Fruit fly (Drosophila melanogaster): ENCODE data around the gene Uev1A.

The Uev1A gene

dm6 chr3L:5365880-5366507 lies at the start of gene Uev1A, which contains the start of gene Membrin:
Uev1A (minus strand) TSS chr3L:5366225.
Membrin (plus strand) TSS chr3L:5366455.
- TF ChIP-seq CG8478 (optimal IDR thresholded peaks at IDR 0.05) (no peak), usp (GFP tag; optimal IDR thresholded peaks at IDR 0.05) (no peak), pan (optimal IDR thresholded peaks at IDR 0.05) (no peak), Dll (optimal IDR thresholded peaks at IDR 0.05) (no peak)

dm6 chr3L:5385762-5386161 lies 19.7 kb upstream of the Uev1A start:
- TF ChIP-seq pan (optimal IDR thresholded peaks at IDR 0.05) (no peak), psq (optimal IDR thresholded peaks at IDR 0.05) (no peak), EcR (GFP tag; optimal IDR thresholded peaks at IDR 0.05) (no peak), usp (GFP tag; optimal IDR thresholded peaks at IDR 0.05) (no peak), CG8478 (optimal IDR thresholded peaks at IDR 0.05) (no peak), Dll (optimal IDR thresholded peaks at IDR 0.05) (no peak)

dm6 chr3L:5382721-5383120 lies 16.7 kb upstream of the Uev1A start, which contains the start of gene Ir64a:
Ir64a (minus strand) TSS chr3L:5382821.
- no peak for TF ChIP-seq usp (GFP tag; optimal IDR thresholded peaks at IDR 0.05)
- TF ChIP-seq psq (optimal IDR thresholded peaks at IDR 0.05), result no peak
- TF ChIP-seq pan (optimal IDR thresholded peaks at IDR 0.05), result no peak
- no peak for TF ChIP-seq Dll (optimal IDR thresholded peaks at IDR 0.05)
- no peak for TF ChIP-seq CG8478 (optimal IDR thresholded peaks at IDR 0.05)
- no peak for TF ChIP-seq EcR (GFP tag; optimal IDR thresholded peaks at IDR 0.05)

dm6 chr3L:5372052-5372451 lies 6.0 kb upstream of the Uev1A start:
- TF ChIP-seq psq (optimal IDR thresholded peaks at IDR 0.05) (no peak), EcR (GFP tag; optimal IDR thresholded peaks at IDR 0.05) (no peak), Dll (optimal IDR thresholded peaks at IDR 0.05) (no peak), usp (GFP tag; optimal IDR thresholded peaks at IDR 0.05) (no peak), pan (optimal IDR thresholded peaks at IDR 0.05) (no peak), CG8478 (optimal IDR thresholded peaks at IDR 0.05) (no peak)

dm6 chr3L:5367744-5368507 lies 1.9 kb upstream of the Uev1A start, which contains the start of gene Pfdn4:
Pfdn4 (minus strand) TSS chr3L:5368008.
- TF ChIP-seq pan (optimal IDR thresholded peaks at IDR 0.05), result no peak

dm6 chr3L:5365164-5365879 lies 703 bp downstream of the Uev1A start:
- TF ChIP-seq psq (optimal IDR thresholded peaks at IDR 0.05), result no peak
- TF ChIP-seq Dll (optimal IDR thresholded peaks at IDR 0.05), result no peak
- no peak for TF ChIP-seq EcR (GFP tag; optimal IDR thresholded peaks at IDR 0.05)
- no peak for TF ChIP-seq pan (optimal IDR thresholded peaks at IDR 0.05)
- no peak for TF ChIP-seq CG8478 (optimal IDR thresholded peaks at IDR 0.05)
- no peak for TF ChIP-seq usp (GFP tag; optimal IDR thresholded peaks at IDR 0.05)

- TF ChIP-seq usp (GFP tag; optimal IDR thresholded peaks at IDR 0.05) (no peak), psq (optimal IDR thresholded peaks at IDR 0.05) (no peak), EcR (GFP tag; optimal IDR thresholded peaks at IDR 0.05) (no peak), Dll (optimal IDR thresholded peaks at IDR 0.05) (no peak), CG8478 (optimal IDR thresholded peaks at IDR 0.05) (no peak), pan (optimal IDR thresholded peaks at IDR 0.05) (no peak)
Measured at dm6 chr3L:5360039-5360988, 5.7 kb downstream of the Uev1A start, which contains the start of gene Cyt-c1. Cyt-c1 (plus strand) TSS chr3L:5360211.

- TF ChIP-seq usp (GFP tag; optimal IDR thresholded peaks at IDR 0.05) (no peak), EcR (GFP tag; optimal IDR thresholded peaks at IDR 0.05) (no peak), CG8478 (optimal IDR thresholded peaks at IDR 0.05) (no peak), psq (optimal IDR thresholded peaks at IDR 0.05) (no peak), Dll (optimal IDR thresholded peaks at IDR 0.05) (no peak), pan (optimal IDR thresholded peaks at IDR 0.05) (no peak)
Measured at dm6 chr3L:5359208-5360003, 6.6 kb downstream of the Uev1A start, which contains the start of gene Klp64D. Klp64D (minus strand) TSS chr3L:5359392.

- no peak for TF ChIP-seq pan (optimal IDR thresholded peaks at IDR 0.05)
- no peak for TF ChIP-seq psq (optimal IDR thresholded peaks at IDR 0.05)
- TF ChIP-seq usp (GFP tag; optimal IDR thresholded peaks at IDR 0.05), result no peak
- TF ChIP-seq EcR (GFP tag; optimal IDR thresholded peaks at IDR 0.05), result no peak
- no peak for TF ChIP-seq Dll (optimal IDR thresholded peaks at IDR 0.05)
- TF ChIP-seq CG8478 (optimal IDR thresholded peaks at IDR 0.05), result no peak
Measured at dm6 chr3L:5356050-5356967, 9.7 kb downstream of the Uev1A start.

- no peak for TF ChIP-seq EcR (GFP tag; optimal IDR thresholded peaks at IDR 0.05)
- no peak for TF ChIP-seq CG8478 (optimal IDR thresholded peaks at IDR 0.05)
- no peak for TF ChIP-seq pan (optimal IDR thresholded peaks at IDR 0.05)
- TF ChIP-seq Dll (optimal IDR thresholded peaks at IDR 0.05), result no peak
- no peak for TF ChIP-seq usp (GFP tag; optimal IDR thresholded peaks at IDR 0.05)
- no peak for TF ChIP-seq psq (optimal IDR thresholded peaks at IDR 0.05)
Measured at dm6 chr3L:5355823-5356049, 10.3 kb downstream of the Uev1A start, which contains the start of gene lama. lama (minus strand) TSS chr3L:5355923.
